Fruit fly (Drosophila melanogaster): ENCODE data around the gene uif.

uif gene

dm6 chr2L:7049009-7049647, 39.0 kb upstream of the uif start:
- TF ChIP-seq Pif1A (GFP tag; optimal IDR thresholded peaks at IDR 0.05) (peak; percentile 22), CG12605 (GFP tag; IDR thresholded peaks at IDR 0.05) (peak; percentile 72), CG4496 (GFP tag; IDR thresholded peaks at IDR 0.05) (peak; percentile 46; the same call in 1 of the 3 replicates), CG14655 (GFP tag; optimal IDR thresholded peaks at IDR 0.05) (no peak), Pif1B (GFP tag; optimal IDR thresholded peaks at IDR 0.05) (peak; percentile 51), CG15710 (tag; optimal IDR thresholded peaks at IDR 0.05) (no peak), CG10348 (GFP tag; IDR thresholded peaks at IDR 0.05) (no peak), rn (GFP tag; IDR thresholded peaks at IDR 0.05) (no peak), fd96Ca (GFP tag; IDR thresholded peaks at IDR 0.05) (peak; percentile 50; the same call in 1 of the 3 replicates), gl (tag; optimal IDR thresholded peaks at IDR 0.05) (peak; percentile 18), CG8301 (tag; optimal IDR thresholded peaks at IDR 0.05) (no peak), CG9948 (tag; optimal IDR thresholded peaks at IDR 0.05) (no peak), Ets98B (GFP tag; IDR thresholded peaks at IDR 0.05) (peak; percentile 44; the same call in 1 of the 2 replicates), EcR (GFP tag; optimal IDR thresholded peaks at IDR 0.05) (peak; percentile 79), CG17806 (tag; optimal IDR thresholded peaks at IDR 0.05) (no peak), CG34367 (tag; optimal IDR thresholded peaks at IDR 0.05) (no peak), CG32121 (GFP tag; IDR thresholded peaks at IDR 0.05) (peak; percentile 22; the same call in 1 of the 2 replicates), D1 (tag; optimal IDR thresholded peaks at IDR 0.05) (peak; percentile 49), CG13204 (GFP tag; optimal IDR thresholded peaks at IDR 0.05) (no peak), Snoo (tag; optimal IDR thresholded peaks at IDR 0.05) (peak; percentile 4), CG8159 (tag; optimal IDR thresholded peaks at IDR 0.05) (peak; percentile 11)

- TF ChIP-seq Pif1B (GFP tag; optimal IDR thresholded peaks at IDR 0.05) (no peak), CG9948 (tag; optimal IDR thresholded peaks at IDR 0.05) (no peak), gl (tag; optimal IDR thresholded peaks at IDR 0.05) (no peak), CG17806 (tag; optimal IDR thresholded peaks at IDR 0.05) (no peak), CG12605 (GFP tag; IDR thresholded peaks at IDR 0.05) (no peak), Snoo (tag; optimal IDR thresholded peaks at IDR 0.05) (no peak), rn (GFP tag; IDR thresholded peaks at IDR 0.05) (no peak), CG4496 (GFP tag; IDR thresholded peaks at IDR 0.05) (no peak), CG14655 (GFP tag; optimal IDR thresholded peaks at IDR 0.05) (no peak), CG10348 (GFP tag; IDR thresholded peaks at IDR 0.05) (no peak), Ets98B (GFP tag; IDR thresholded peaks at IDR 0.05) (no peak), CG15710 (tag; optimal IDR thresholded peaks at IDR 0.05) (no peak), CG34367 (tag; optimal IDR thresholded peaks at IDR 0.05) (no peak), CG13204 (GFP tag; optimal IDR thresholded peaks at IDR 0.05) (no peak), EcR (GFP tag; optimal IDR thresholded peaks at IDR 0.05) (no peak), CG32121 (GFP tag; IDR thresholded peaks at IDR 0.05) (no peak)
Measured at dm6 chr2L:7047703-7048102, 37.5 kb upstream of the uif start.

- TF ChIP-seq CG14655 (GFP tag; optimal IDR thresholded peaks at IDR 0.05) (peak; percentile 69), Pif1A (GFP tag; optimal IDR thresholded peaks at IDR 0.05) (peak; percentile 57), CG32121 (GFP tag; IDR thresholded peaks at IDR 0.05) (no peak), Ets98B (GFP tag; IDR thresholded peaks at IDR 0.05) (peak; percentile 38; the same call in 1 of the 2 replicates), Snoo (tag; optimal IDR thresholded peaks at IDR 0.05) (peak; percentile 30), CG13204 (GFP tag; optimal IDR thresholded peaks at IDR 0.05) (no peak), CG17806 (tag; optimal IDR thresholded peaks at IDR 0.05) (no peak), CG34367 (tag; optimal IDR thresholded peaks at IDR 0.05) (no peak), CG12605 (GFP tag; IDR thresholded peaks at IDR 0.05) (no peak), EcR (GFP tag; optimal IDR thresholded peaks at IDR 0.05) (no peak), CG8301 (tag; optimal IDR thresholded peaks at IDR 0.05) (peak; percentile 72), CG4496 (GFP tag; IDR thresholded peaks at IDR 0.05) (peak; percentile 32; the same call in 1 of the 3 replicates), gl (tag; optimal IDR thresholded peaks at IDR 0.05) (no peak), CG9948 (tag; optimal IDR thresholded peaks at IDR 0.05) (peak; percentile 20), fd96Ca (GFP tag; IDR thresholded peaks at IDR 0.05) (peak; percentile 34; the same call in 2 of the 3 replicates), D1 (tag; optimal IDR thresholded peaks at IDR 0.05) (no peak), rn (GFP tag; IDR thresholded peaks at IDR 0.05) (no peak), Pif1B (GFP tag; optimal IDR thresholded peaks at IDR 0.05) (peak; percentile 26), CG10348 (GFP tag; IDR thresholded peaks at IDR 0.05) (no peak), CG15710 (tag; optimal IDR thresholded peaks at IDR 0.05) (peak; percentile 19), CG8159 (tag; optimal IDR thresholded peaks at IDR 0.05) (peak; percentile 52)
Measured at dm6 chr2L:7043039-7043905, 33.1 kb upstream of the uif start.

dm6 chr2L:7042150-7042811, 32.1 kb upstream of the uif start:
- TF ChIP-seq gl (tag; optimal IDR thresholded peaks at IDR 0.05) (no peak), CG8159 (tag; optimal IDR thresholded peaks at IDR 0.05) (peak; percentile 15), Snoo (tag; optimal IDR thresholded peaks at IDR 0.05) (peak; percentile 9), CG34367 (tag; optimal IDR thresholded peaks at IDR 0.05) (no peak), CG8301 (tag; optimal IDR thresholded peaks at IDR 0.05) (peak; percentile 65), CG12605 (GFP tag; IDR thresholded peaks at IDR 0.05) (peak; percentile 75; the same call in 1 of the 2 replicates), CG10348 (GFP tag; IDR thresholded peaks at IDR 0.05) (no peak), Pif1B (GFP tag; optimal IDR thresholded peaks at IDR 0.05) (peak; percentile 62), CG9948 (tag; optimal IDR thresholded peaks at IDR 0.05) (peak; percentile 29), Ets98B (GFP tag; IDR thresholded peaks at IDR 0.05) (peak; percentile 46), D1 (tag; optimal IDR thresholded peaks at IDR 0.05) (peak; percentile 30), CG32121 (GFP tag; IDR thresholded peaks at IDR 0.05) (peak; percentile 81), Pif1A (GFP tag; optimal IDR thresholded peaks at IDR 0.05) (peak; percentile 63), fd96Ca (GFP tag; IDR thresholded peaks at IDR 0.05) (peak; percentile 70), CG14655 (GFP tag; optimal IDR thresholded peaks at IDR 0.05) (peak; percentile 75), EcR (GFP tag; optimal IDR thresholded peaks at IDR 0.05) (no peak), CG13204 (GFP tag; optimal IDR thresholded peaks at IDR 0.05) (no peak), CG17806 (tag; optimal IDR thresholded peaks at IDR 0.05) (peak; percentile 18), CG4496 (GFP tag; IDR thresholded peaks at IDR 0.05) (peak; percentile 66), CG15710 (tag; optimal IDR thresholded peaks at IDR 0.05) (peak; percentile 17), rn (GFP tag; IDR thresholded peaks at IDR 0.05) (peak; percentile 40; the same call in 1 of the 2 replicates)

Data from whole organism, pupa.